Fruit fly (Drosophila melanogaster) whole organism, adult: ENCODE data around the gene ftz-f1.

Experiments used
- CG11617 ChIP-seq: fragments of 200-800 bp; sonication (Bioruptor generic); optimal IDR thresholded peaks from 2 replicates; lab custom pipeline; 2017; ENCODE audit warnings: mild to moderate bottlenecking, missing biosample characterization, missing genetic modification reagents, missing genetic modification characterization
- CG12768 ChIP-seq: fragments of 200-800 bp; sonication (Bioruptor generic); optimal IDR thresholded peaks from 2 replicates; lab custom pipeline; 2017; ENCODE audit warnings: missing biosample characterization, missing genetic modification characterization, mild to moderate bottlenecking, moderate library complexity, missing genetic modification reagents
- CG14711 ChIP-seq: fragments of 200-800 bp; sonication (Bioruptor generic); optimal IDR thresholded peaks from 2 replicates; lab custom pipeline; 2018; ENCODE audit warnings: missing biosample characterization, mild to moderate bottlenecking, missing genetic modification characterization, moderate library complexity
- CG1620 ChIP-seq: fragments of 200-800 bp; sonication (Bioruptor generic); optimal IDR thresholded peaks from 2 replicates; lab custom pipeline; 2016; ENCODE audit warnings: missing biosample characterization, missing genetic modification characterization
- CG33017 ChIP-seq: fragments of 200-800 bp; sonication (Bioruptor generic); optimal IDR thresholded peaks from 2 replicates; lab custom pipeline; 2018; ENCODE audit warnings: missing biosample characterization, mild to moderate bottlenecking, missing genetic modification characterization, moderate library complexity
- CG5204 ChIP-seq: fragments of 200-800 bp; sonication (Bioruptor generic); optimal IDR thresholded peaks from 2 replicates; lab custom pipeline; 2016; ENCODE audit warnings: missing biosample characterization, missing genetic modification characterization
- CG7045 ChIP-seq: fragments of 200-800 bp; sonication (Bioruptor generic); optimal IDR thresholded peaks from 2 replicates; lab custom pipeline; 2017; ENCODE audit warnings: missing biosample characterization, mild to moderate bottlenecking, missing genetic modification characterization
- CG7101 ChIP-seq: fragments of 200-800 bp; sonication (Bioruptor generic); optimal IDR thresholded peaks from 2 replicates; lab custom pipeline; 2018; ENCODE audit warnings: missing biosample characterization, mild to moderate bottlenecking, missing genetic modification characterization, moderate library complexity
- Clk ChIP-seq: fragments of 200-800 bp; sonication (Bioruptor generic); optimal IDR thresholded peaks from 2 replicates; lab custom pipeline; 2017; ENCODE audit warnings: missing biosample characterization, missing genetic modification characterization
- Crg-1 ChIP-seq: fragments of 200-800 bp; sonication (Bioruptor generic); optimal IDR thresholded peaks from 2 replicates; lab custom pipeline; 2016; ENCODE audit warnings: missing biosample characterization, missing genetic modification characterization
- Hr96 ChIP-seq: fragments of 200-800 bp; sonication (Bioruptor generic); optimal IDR thresholded peaks from 2 replicates; lab custom pipeline; 2016; ENCODE audit warnings: missing biosample characterization, missing genetic modification characterization
- Mnt ChIP-seq: fragments of 200-800 bp; sonication (Bioruptor generic); optimal IDR thresholded peaks from 2 replicates; lab custom pipeline; 2016; ENCODE audit warnings: missing biosample characterization, mild to moderate bottlenecking, missing genetic modification characterization
- bab1 ChIP-seq: fragments of 200-800 bp; sonication (Bioruptor generic); optimal IDR thresholded peaks from 3 replicates; lab custom pipeline; 2019; ENCODE audit warnings: missing biosample characterization, mild to moderate bottlenecking, missing genetic modification characterization, moderate library complexity
- cic ChIP-seq: fragments of 200-800 bp; sonication (Bioruptor generic); optimal IDR thresholded peaks from 2 replicates; lab custom pipeline; 2017; ENCODE audit warnings: missing biosample characterization, mild to moderate bottlenecking, missing genetic modification characterization, moderate library complexity
- cnc ChIP-seq, 2 experiments: fragments of >200 bp; optimal IDR thresholded peaks; 2 replicates each; lab custom pipeline; 2017
- kay ChIP-seq: fragments of 200-800 bp; sonication (Bioruptor generic); peaks from one replicate; lab custom pipeline; 2016; ENCODE audit warnings: missing biosample characterization, missing genetic modification characterization, borderline replicate concordance
- ovo ChIP-seq: fragments of 200-800 bp; sonication (Bioruptor generic); optimal IDR thresholded peaks from 2 replicates; lab custom pipeline; 2016; ENCODE audit warnings: missing biosample characterization, missing genetic modification characterization
- pad ChIP-seq: fragments of 200-800 bp; sonication (Bioruptor generic); optimal IDR thresholded peaks from 3 replicates; lab custom pipeline; 2017; ENCODE audit warnings: missing biosample characterization, missing genetic modification characterization, mild to moderate bottlenecking, moderate library complexity, missing genetic modification reagents
- tj ChIP-seq: fragments of 200-800 bp; sonication (Bioruptor generic); optimal IDR thresholded peaks from 3 replicates; lab custom pipeline; 2017; ENCODE audit warnings: missing biosample characterization, mild to moderate bottlenecking, missing genetic modification characterization, moderate library complexity
- toe ChIP-seq: fragments of 200-800 bp; sonication (Bioruptor generic); optimal IDR thresholded peaks from 2 replicates; lab custom pipeline; 2016; ENCODE audit warnings: missing biosample characterization, missing genetic modification characterization

Gene ftz-f1

DNA sequence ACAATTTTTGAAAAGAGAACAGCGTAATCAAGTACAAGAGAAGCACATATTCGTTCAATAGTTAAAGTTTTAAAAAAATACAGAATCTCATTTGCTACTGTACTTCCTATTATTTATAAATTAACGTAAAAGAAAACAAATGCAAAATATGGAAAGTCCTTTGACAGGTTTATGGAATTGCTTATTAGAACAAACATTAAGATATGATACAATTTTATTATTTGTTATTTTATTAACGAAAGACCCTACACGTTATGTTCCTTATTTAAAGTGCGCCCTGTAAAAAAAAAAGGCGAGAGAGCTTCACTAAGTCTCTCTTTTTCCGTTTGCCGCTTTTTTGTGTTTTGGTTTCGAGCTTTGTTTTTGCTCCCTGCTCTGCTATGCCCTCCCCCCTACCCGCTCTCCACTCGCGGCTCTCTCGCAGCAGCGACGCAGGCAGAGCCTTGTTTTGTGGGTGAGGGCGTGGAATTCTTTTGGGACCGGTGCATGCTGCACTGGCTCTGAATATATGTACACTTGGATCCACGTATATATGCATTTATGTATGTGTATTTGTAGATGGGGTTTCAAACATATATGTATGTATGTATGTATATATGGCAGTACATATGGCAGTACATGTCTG, 40.6 kb downstream of the ftz-f1 start:
- TF ChIP-seq CG11617 (GFP tag; lab: Kevin White, UChicago) = no peak
- TF ChIP-seq kay (GFP tag; lab: Kevin White, UChicago) = peak; percentile 80

DNA sequence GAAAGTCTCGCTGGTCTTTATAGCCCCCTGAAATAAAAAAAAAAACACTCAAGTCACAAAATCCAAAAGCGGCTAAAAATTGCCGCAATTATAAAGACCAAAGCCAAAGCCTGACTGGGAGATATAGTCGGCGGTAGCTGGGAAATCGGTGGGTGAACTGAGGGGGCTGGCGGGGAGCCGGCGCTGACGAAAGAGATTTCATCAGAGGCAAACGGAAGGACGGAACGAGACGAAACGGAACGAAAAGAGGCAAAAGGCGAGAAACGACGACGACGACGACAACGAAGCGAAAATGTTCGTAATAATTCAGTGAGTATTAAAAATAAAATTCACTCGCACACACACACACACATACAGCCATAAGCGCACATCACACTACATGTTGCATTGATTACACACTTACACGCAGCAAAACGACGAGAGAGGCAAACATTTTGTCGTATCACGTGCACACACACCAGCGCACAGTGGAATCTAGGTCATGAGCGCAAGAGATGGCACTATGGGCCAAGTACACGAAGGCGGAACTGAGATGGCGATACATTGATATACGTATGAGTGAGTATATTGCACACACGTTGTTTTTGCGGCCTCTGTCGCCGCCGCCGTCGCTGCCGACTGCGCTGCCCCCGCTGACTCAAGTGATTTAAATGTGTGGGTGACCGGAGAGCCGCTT, 42.1 kb downstream of the ftz-f1 start:
- TF ChIP-seq cic (peak; percentile 93), CG7101 (tag; lab: Kevin White, UChicago) (peak; percentile 30), Hr96 (GFP tag; lab: Kevin White, UChicago) (peak; percentile 38), CG33017 (peak; percentile 20), CG11617 (GFP tag; lab: Kevin White, UChicago) (peak; percentile 48), Mnt (GFP tag; lab: Kevin White, UChicago) (peak; percentile 92), CG1620 (GFP tag; lab: Kevin White, UChicago) (no peak), CG14711 (tag; lab: Kevin White, UChicago) (peak; percentile 23), CG12768 (peak; percentile 57), cnc (optimal IDR thresholded peaks at IDR 0.05; lab: Kevin White, UChicago) (peak; percentile 38 to 74), CG5204 (GFP tag; lab: Kevin White, UChicago) (no peak), pad (GFP tag; lab: Kevin White, UChicago) (peak; percentile 69), kay (GFP tag; lab: Kevin White, UChicago) (peak; percentile 99), CG7045 (GFP tag; lab: Kevin White, UChicago) (peak; percentile 19), bab1 (GFP tag; lab: Kevin White, UChicago) (no peak), toe (GFP tag; lab: Kevin White, UChicago) (no peak), Clk (GFP tag; lab: Kevin White, UChicago) (peak; percentile 55), tj (GFP tag; lab: Kevin White, UChicago) (peak; percentile 91), ovo (peak; percentile 9), Crg-1 (peak; percentile 40)

DNA sequence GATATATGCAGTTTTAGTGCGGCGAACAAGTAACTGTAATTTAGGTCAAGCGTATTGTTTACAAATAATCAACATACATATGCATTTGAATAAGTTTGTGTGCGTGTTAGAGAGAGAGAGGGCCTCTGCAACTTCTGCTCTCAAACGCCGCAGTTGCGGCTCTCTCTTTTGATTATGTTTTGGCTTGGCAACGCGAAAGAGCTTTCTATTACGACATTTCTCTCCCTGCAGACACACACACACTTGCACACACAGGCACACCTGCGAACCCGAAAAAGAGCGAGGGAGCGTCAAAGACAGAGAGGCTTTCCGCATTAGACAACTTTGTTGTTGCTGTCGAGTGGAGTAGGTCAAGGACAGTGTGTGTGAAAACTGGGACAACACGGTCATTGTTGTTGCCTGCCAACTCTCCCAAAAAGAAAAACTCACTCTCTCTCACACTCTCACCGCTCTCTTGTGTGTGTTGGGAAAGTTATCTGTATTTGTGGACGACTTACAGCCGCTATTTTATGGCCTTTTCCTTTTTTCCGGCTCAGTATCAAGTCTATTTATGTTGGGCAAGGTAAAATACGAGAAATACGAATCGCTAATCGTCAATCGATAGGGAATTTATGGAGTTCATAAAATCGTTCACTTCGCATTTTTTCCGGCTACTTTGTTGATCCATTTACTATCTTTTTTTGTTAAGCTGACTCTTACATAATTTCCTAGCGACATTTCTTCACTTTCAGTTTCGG, 43.9 kb downstream of the ftz-f1 start:
- no peak for TF ChIP-seq cic
- no peak for TF ChIP-seq tj (GFP tag; lab: Kevin White, UChicago)
- TF ChIP-seq Mnt (GFP tag; lab: Kevin White, UChicago) = no peak
- TF ChIP-seq CG12768 = no peak
- no peak for TF ChIP-seq CG33017
- TF ChIP-seq CG11617 (GFP tag; lab: Kevin White, UChicago) = no peak

DNA sequence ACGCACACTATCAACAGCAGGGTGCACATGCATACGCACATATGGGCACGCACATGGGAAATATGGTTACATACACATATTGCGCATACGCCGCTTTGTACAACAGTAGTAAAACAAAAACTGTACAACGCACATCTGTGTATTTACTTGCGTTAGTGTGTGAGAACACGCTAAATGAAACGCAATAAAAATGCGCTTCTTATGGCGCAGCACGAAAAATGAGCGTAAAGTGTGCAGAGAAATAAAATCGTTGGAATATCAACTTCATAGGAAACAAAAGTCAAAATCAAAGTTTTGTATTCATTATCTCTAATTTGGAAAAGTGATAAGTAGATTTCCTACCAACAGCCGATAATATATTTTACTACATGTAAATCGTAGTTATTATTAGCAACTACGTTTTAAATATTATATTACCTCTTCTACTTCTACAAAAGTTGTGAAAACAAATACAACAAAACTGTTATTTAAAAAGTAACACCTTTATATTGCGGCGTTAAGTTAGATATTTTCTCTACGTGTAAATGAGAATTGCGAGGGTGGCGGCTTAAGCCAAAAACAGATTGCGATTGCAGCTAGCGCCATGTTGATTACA, 44.7 kb downstream of the ftz-f1 start:
- TF ChIP-seq ovo = peak; percentile 8
- peak; percentile 91 for TF ChIP-seq CG12768
- no peak for TF ChIP-seq CG5204 (GFP tag; lab: Kevin White, UChicago)
- TF ChIP-seq CG1620 (GFP tag; lab: Kevin White, UChicago) = no peak
- TF ChIP-seq pad (GFP tag; lab: Kevin White, UChicago) = peak; percentile 39
- peak; percentile 95 for TF ChIP-seq CG7045 (GFP tag; lab: Kevin White, UChicago)
- peak; percentile 86 for TF ChIP-seq CG33017
- TF ChIP-seq CG11617 (GFP tag; lab: Kevin White, UChicago) = peak; percentile 93
- no peak for TF ChIP-seq cnc (optimal IDR thresholded peaks at IDR 0.05; lab: Kevin White, UChicago)
- TF ChIP-seq Hr96 (GFP tag; lab: Kevin White, UChicago) = no peak
- peak; percentile 84 for TF ChIP-seq CG7101 (tag; lab: Kevin White, UChicago)
- TF ChIP-seq Mnt (GFP tag; lab: Kevin White, UChicago) = peak; percentile 69
- peak; percentile 85 for TF ChIP-seq Clk (GFP tag; lab: Kevin White, UChicago)
- peak; percentile 71 for TF ChIP-seq CG14711 (tag; lab: Kevin White, UChicago)
- TF ChIP-seq tj (GFP tag; lab: Kevin White, UChicago) = peak; percentile 58
- TF ChIP-seq cic = peak; percentile 69
- TF ChIP-seq kay (GFP tag; lab: Kevin White, UChicago) = peak; percentile 84
- peak; percentile 19 for TF ChIP-seq Crg-1
- TF ChIP-seq toe (GFP tag; lab: Kevin White, UChicago) = peak; percentile 85
- TF ChIP-seq bab1 (GFP tag; lab: Kevin White, UChicago) = no peak

DNA sequence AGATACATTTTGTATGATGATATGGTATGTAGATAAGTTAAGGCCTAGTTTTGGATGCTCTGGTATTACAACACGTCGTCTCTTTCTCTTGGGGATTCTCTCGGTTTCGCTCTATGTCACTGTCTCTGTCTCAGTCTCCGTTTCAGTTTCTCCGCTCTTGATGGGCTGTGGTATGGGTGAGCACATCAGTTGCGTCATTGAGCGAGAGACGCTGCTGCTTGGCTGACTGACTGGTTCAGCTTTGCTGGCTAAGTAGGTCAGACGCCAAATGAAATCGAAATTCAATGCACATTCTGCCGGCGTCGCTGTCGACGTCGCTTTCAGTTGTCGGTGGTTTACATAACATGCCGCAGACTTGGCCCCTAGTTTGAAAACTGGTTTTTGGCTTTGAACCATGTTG, 47.3 kb downstream of the ftz-f1 start:
- no peak for TF ChIP-seq CG7101 (tag; lab: Kevin White, UChicago)
- TF ChIP-seq CG14711 (tag; lab: Kevin White, UChicago) = no peak
- no peak for TF ChIP-seq CG1620 (GFP tag; lab: Kevin White, UChicago)
- no peak for TF ChIP-seq kay (GFP tag; lab: Kevin White, UChicago)
- TF ChIP-seq Mnt (GFP tag; lab: Kevin White, UChicago) = no peak
- TF ChIP-seq bab1 (GFP tag; lab: Kevin White, UChicago) = no peak
- TF ChIP-seq CG12768 = no peak
- TF ChIP-seq CG11617 (GFP tag; lab: Kevin White, UChicago) = no peak
- no peak for TF ChIP-seq CG7045 (GFP tag; lab: Kevin White, UChicago)
